Worm (Caenorhabditis elegans) whole organism, L1 larva: ENCODE data around the gene C46F11.4.

Source experiments
- C16A3.4 ChIP-seq: fragments of 150-350 bp; optimal IDR thresholded peaks from 2 replicates; lab custom pipeline; 2014; ENCODE audit warnings: missing biosample characterization, missing genetic modification characterization
- F16B12.6 ChIP-seq: fragments of 150-350 bp; optimal IDR thresholded peaks from 2 replicates; lab custom pipeline; 2014; ENCODE audit warnings: missing biosample characterization, missing genetic modification characterization
- aha-1 ChIP-seq: fragments of 150-350 bp; optimal IDR thresholded peaks from 2 replicates; lab custom pipeline; 2014; ENCODE audit warnings: missing biosample characterization, missing genetic modification characterization
- blmp-1 ChIP-seq: fragments of 150-350 bp; optimal IDR thresholded peaks from 2 replicates; lab custom pipeline; 2014; ENCODE audit warnings: missing biosample characterization, missing genetic modification characterization
- ceh-63 ChIP-seq: fragments of 200-800 bp; sonication (Bioruptor generic); optimal IDR thresholded peaks from 2 replicates; lab custom pipeline; 2018; ENCODE audit warnings: mild to moderate bottlenecking, missing genetic modification characterization, missing compliant biosample characterization
- ceh-82 ChIP-seq, 3 experiments: fragments of 150-350 bp in 1 of 3; sonication (generic microtip) in 2 of 3; optimal IDR thresholded peaks; 2 replicates each; lab custom pipeline; 2014 to 2017; ENCODE audit warnings: missing biosample characterization in 3 of 3, missing genetic modification characterization in 3 of 3
- ces-1 ChIP-seq: fragments of 150-350 bp; optimal IDR thresholded peaks from 2 replicates; lab custom pipeline; 2014; ENCODE audit warnings: missing biosample characterization, missing genetic modification reagents, missing genetic modification characterization
- dpl-1 ChIP-seq, 3 experiments: fragments of 150-350 bp in 2 of 3; sonication (generic microtip) in 1 of 3; optimal IDR thresholded peaks; 2 replicates each; lab custom pipeline; 2014 to 2017; ENCODE audit warnings: missing biosample characterization in 3 of 3, missing genetic modification characterization in 3 of 3, missing genetic modification reagents in 3 of 3
- dsc-1 ChIP-seq: sonication (generic microtip); optimal IDR thresholded peaks from 2 replicates; lab custom pipeline; 2016; ENCODE audit warnings: mild to moderate bottlenecking, missing genetic modification characterization, missing compliant biosample characterization
- efl-1 ChIP-seq, 4 experiments: fragments of 150-350 bp; optimal IDR thresholded peaks in 3 of 4; peaks in 1 of 4; 1 replicate in 1 of 4; 2 replicates in 3 of 4; lab custom pipeline; 2014; ENCODE audit warnings: missing biosample characterization in 2 of 4, missing genetic modification characterization in 2 of 4, missing genetic modification reagents in 2 of 4
- elt-2 ChIP-seq: sonication (generic microtip); optimal IDR thresholded peaks from 2 replicates; lab custom pipeline; 2016; ENCODE audit warnings: missing genetic modification characterization, mild to moderate bottlenecking, inconsistent platforms, missing compliant biosample characterization, missing genetic modification reagents
- elt-3 ChIP-seq, 6 experiments: fragments of 150-350 bp in 1 of 6; sonication (generic microtip); optimal IDR thresholded peaks; 2 replicates each; lab custom pipeline; 2017 to 2018; ENCODE audit warnings: missing biosample characterization in 6 of 6, missing genetic modification characterization in 6 of 6, inconsistent platforms in 1 of 6
- fkh-8 ChIP-seq: sonication (generic microtip); optimal IDR thresholded peaks from 2 replicates; lab custom pipeline; 2016; ENCODE audit warnings: mild to moderate bottlenecking, missing genetic modification characterization, missing compliant biosample characterization
- grh-1 ChIP-seq: fragments of 200-800 bp; sonication (Bioruptor generic); IDR thresholded peaks from 2 replicates; pipeline ENCODE4 v1.3.6; 2022; ENCODE audit warnings: missing genetic modification reagents, missing genetic modification characterization, missing compliant biosample characterization
- hpl-2 ChIP-seq: fragments of 150-350 bp; optimal IDR thresholded peaks from 2 replicates; lab custom pipeline; 2014; ENCODE audit warnings: missing biosample characterization, missing genetic modification reagents, missing genetic modification characterization
- irx-1 ChIP-seq: sonication (generic microtip); optimal IDR thresholded peaks from 2 replicates; lab custom pipeline; 2016; ENCODE audit warnings: missing genetic modification characterization, missing compliant biosample characterization
- jun-1 ChIP-seq: fragments of 150-350 bp; optimal IDR thresholded peaks from 2 replicates; lab custom pipeline; 2014; ENCODE audit warnings: missing biosample characterization, missing genetic modification reagents, missing genetic modification characterization
- lin-13 ChIP-seq: fragments of 150-350 bp; optimal IDR thresholded peaks from 2 replicates; lab custom pipeline; 2014; ENCODE audit warnings: missing biosample characterization, missing genetic modification reagents, missing genetic modification characterization
- lin-14 ChIP-seq: fragments of 200-800 bp; sonication (Bioruptor generic); optimal IDR thresholded peaks from 2 replicates; lab custom pipeline; 2018; ENCODE audit warnings: mild to moderate bottlenecking, missing genetic modification characterization, moderate library complexity, missing compliant biosample characterization
- lin-15B ChIP-seq: fragments of 150-350 bp; sonication (generic microtip); optimal IDR thresholded peaks from 3 replicates; lab custom pipeline; 2014; ENCODE audit warnings: missing biosample characterization, missing genetic modification characterization
- lin-35 ChIP-seq, 2 experiments: fragments of 150-350 bp; optimal IDR thresholded peaks; 2 replicates each; lab custom pipeline; 2014; ENCODE audit warnings: missing biosample characterization in 2 of 2, missing genetic modification characterization in 2 of 2, missing genetic modification reagents in 2 of 2
- lin-39 ChIP-seq: fragments of 150-350 bp; optimal IDR thresholded peaks from 2 replicates; lab custom pipeline; 2014; ENCODE audit warnings: missing biosample characterization, missing genetic modification reagents, missing genetic modification characterization
- lsy-2 ChIP-seq, 2 experiments: fragments of 150-350 bp; optimal IDR thresholded peaks; 2 replicates each; lab custom pipeline; 2014; ENCODE audit warnings: missing biosample characterization in 2 of 2, missing genetic modification characterization in 2 of 2
- mdl-1 ChIP-seq, 2 experiments: fragments of 150-350 bp; optimal IDR thresholded peaks; 2 replicates each; lab custom pipeline; 2014 to 2017; ENCODE audit warnings: missing biosample characterization in 2 of 2, missing genetic modification characterization in 2 of 2, inconsistent platforms in 1 of 2
- mep-1 ChIP-seq: fragments of 150-350 bp; optimal IDR thresholded peaks from 2 replicates; lab custom pipeline; 2014; ENCODE audit warnings: missing biosample characterization, missing genetic modification characterization
- nhr-12 ChIP-seq: sonication (generic microtip); optimal IDR thresholded peaks from 2 replicates; lab custom pipeline; 2017; ENCODE audit warnings: missing biosample characterization, missing genetic modification characterization
- nhr-19 ChIP-seq: fragments of 200-800 bp; sonication (Bioruptor generic); conservative IDR thresholded peaks from 2 replicates; pipeline ENCODE4 v1.3.6; 2022; ENCODE audit warnings: missing genetic modification characterization, missing compliant biosample characterization
- nhr-20 ChIP-seq: sonication (generic microtip); optimal IDR thresholded peaks from 2 replicates; lab custom pipeline; 2016; ENCODE audit warnings: mild to moderate bottlenecking, missing genetic modification characterization, missing compliant biosample characterization
- nhr-47 ChIP-seq: sonication (generic microtip); optimal IDR thresholded peaks from 2 replicates; lab custom pipeline; 2016; ENCODE audit warnings: mild to moderate bottlenecking, missing genetic modification characterization, moderate library complexity, missing compliant biosample characterization
- nhr-71 ChIP-seq: sonication (generic microtip); optimal IDR thresholded peaks from 2 replicates; lab custom pipeline; 2016; ENCODE audit warnings: mild to moderate bottlenecking, missing genetic modification characterization, moderate library complexity, missing compliant biosample characterization
- nhr-76 ChIP-seq: sonication (generic microtip); optimal IDR thresholded peaks from 2 replicates; lab custom pipeline; 2017; ENCODE audit warnings: missing biosample characterization, missing genetic modification characterization
- nhr-77 ChIP-seq: fragments of 150-350 bp; optimal IDR thresholded peaks from 2 replicates; lab custom pipeline; 2014; ENCODE audit warnings: missing biosample characterization, missing genetic modification characterization
- nhr-84 ChIP-seq: sonication (generic microtip); optimal IDR thresholded peaks from 2 replicates; lab custom pipeline; 2017; ENCODE audit warnings: missing biosample characterization, missing genetic modification characterization
- nhr-85 ChIP-seq: sonication (generic microtip); peaks from one replicate; lab custom pipeline; 2016; ENCODE audit warnings: missing genetic modification characterization, inconsistent platforms, missing compliant biosample characterization
- nhr-90 ChIP-seq: sonication (generic microtip); optimal IDR thresholded peaks from 2 replicates; lab custom pipeline; 2016; ENCODE audit warnings: mild to moderate bottlenecking, missing genetic modification characterization, missing compliant biosample characterization; ENCODE audit not compliant: poor library complexity
- pqm-1 ChIP-seq: sonication (generic microtip); optimal IDR thresholded peaks from 3 replicates; lab custom pipeline; 2017; ENCODE audit warnings: missing biosample characterization, missing genetic modification characterization
- rnt-1 ChIP-seq: sonication (generic microtip); optimal IDR thresholded peaks from 2 replicates; lab custom pipeline; 2016; ENCODE audit warnings: mild to moderate bottlenecking, missing genetic modification characterization, moderate library complexity, missing compliant biosample characterization
- snu-23 ChIP-seq: sonication (generic microtip); optimal IDR thresholded peaks from 2 replicates; lab custom pipeline; 2016; ENCODE audit warnings: missing genetic modification characterization, missing compliant biosample characterization
- swsn-7 ChIP-seq: sonication (generic microtip); optimal IDR thresholded peaks from 2 replicates; lab custom pipeline; 2016; ENCODE audit warnings: missing genetic modification characterization, missing compliant biosample characterization
- tbx-2 ChIP-seq: sonication (generic microtip); optimal IDR thresholded peaks from 2 replicates; lab custom pipeline; 2016; ENCODE audit warnings: missing genetic modification characterization, missing compliant biosample characterization
- unc-130 ChIP-seq: fragments of 150-350 bp; optimal IDR thresholded peaks from 2 replicates; lab custom pipeline; 2017; ENCODE audit warnings: missing biosample characterization, missing genetic modification characterization, inconsistent platforms
- vab-15 ChIP-seq: sonication (generic microtip); optimal IDR thresholded peaks from 2 replicates; lab custom pipeline; 2017; ENCODE audit warnings: missing genotype, mild to moderate bottlenecking, missing genetic modification characterization, missing compliant biosample characterization
- xbp-1 ChIP-seq: sonication (generic microtip); optimal IDR thresholded peaks from 2 replicates; lab custom pipeline; 2016; ENCODE audit warnings: missing genetic modification characterization, missing compliant biosample characterization

C46F11.4 gene

ce11 chrIII:3634873-3635272 lies 29.2 kb downstream of the C46F11.4 start:
- no peak for TF ChIP-seq elt-2
- TF ChIP-seq efl-1 (optimal IDR thresholded peaks at IDR 0.05; lab: Kevin White, UChicago) = no peak
- TF ChIP-seq efl-1 (GFP tag; optimal IDR thresholded peaks at IDR 0.05 in 1 of 2; lab: Kevin White, UChicago) = peak in 1 of 2 experiments; percentile 31

DNA sequence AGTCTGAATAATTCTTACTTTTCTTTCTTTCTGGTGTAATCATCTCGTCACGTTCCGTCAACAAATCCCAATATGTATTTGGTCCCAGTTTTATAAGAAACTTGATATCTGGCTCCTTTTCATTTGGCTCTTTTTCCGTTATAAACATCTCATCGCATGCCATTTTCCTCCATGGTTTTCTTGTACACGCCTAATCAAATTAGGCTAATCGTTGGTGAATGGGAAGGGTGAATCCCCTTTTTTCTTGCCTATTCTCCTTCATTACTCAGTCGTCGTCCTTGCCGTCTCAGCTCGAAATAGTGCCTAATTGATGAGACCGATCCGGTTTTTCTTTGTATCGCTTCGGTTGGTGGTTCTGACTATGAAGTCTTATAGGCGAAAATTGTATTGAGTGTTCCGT lies 29.9 kb downstream of the C46F11.4 start:
- TF ChIP-seq nhr-19 = no peak
- TF ChIP-seq ces-1 (GFP tag; lab: Kevin White, UChicago) = no peak
- TF ChIP-seq aha-1 = no peak
- TF ChIP-seq nhr-85 (tag; lab: Kevin White, UChicago) = no peak
- peak; percentile 39 for TF ChIP-seq lin-14 (GFP tag; lab: Kevin White, UChicago)

- no peak for TF ChIP-seq vab-15 (tag; lab: Kevin White, UChicago)
- TF ChIP-seq efl-1 (optimal IDR thresholded peaks at IDR 0.05; lab: Kevin White, UChicago) = no peak
- TF ChIP-seq efl-1 (GFP tag; optimal IDR thresholded peaks at IDR 0.05 in 1 of 2; lab: Kevin White, UChicago) = peak in 1 of 2 experiments; percentile 3
- TF ChIP-seq lin-14 (GFP tag; lab: Kevin White, UChicago) = peak; percentile 21
- TF ChIP-seq, all 84 proteins: peak for 2
These were observed 31.7 kb downstream of the C46F11.4 start for ce11 chrIII:3632379-3632778.

DNA sequence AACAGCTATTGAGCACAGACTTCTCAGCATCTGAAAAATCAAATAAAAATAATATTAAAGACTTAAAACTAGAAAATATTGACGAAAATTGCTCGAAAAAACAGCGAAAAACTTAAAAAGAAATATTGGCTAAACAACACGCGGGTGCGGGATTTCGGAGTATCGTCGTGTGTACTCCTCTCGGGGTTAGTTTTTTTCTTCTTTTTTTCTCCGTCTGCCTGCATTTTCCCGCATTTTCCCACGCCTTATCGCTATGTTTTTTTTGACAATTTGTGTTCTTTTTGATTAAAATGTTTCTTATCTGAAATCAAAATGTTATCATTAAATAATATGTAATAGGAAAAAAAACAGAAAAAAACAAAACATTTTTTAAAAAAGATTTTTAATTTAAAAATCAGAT lies 33.8 kb downstream of the C46F11.4 start, which contains the start of gene mrps-31:
Gene mrps-31, minus strand, starts transcription at position 36 of the 400 bp plus-strand sequence.
- TF ChIP-seq snu-23 (GFP tag; lab: Kevin White, UChicago) (peak; percentile 79), lsy-2 (tag; optimal IDR thresholded peaks at IDR 0.05; lab: Kevin White, UChicago) (peak; percentile 59 to 69), dsc-1 (peak; percentile 34), nhr-47 (tag; lab: Kevin White, UChicago) (peak; percentile 65), ceh-82 (tag; optimal IDR thresholded peaks at IDR 0.05; lab: Kevin White, UChicago) (peak in 1 of 3 experiments; percentile 71), nhr-77 (peak; percentile 14), nhr-71 (tag; lab: Kevin White, UChicago) (peak; percentile 73), C16A3.4 (peak; percentile 42), nhr-90 (tag; lab: Kevin White, UChicago) (peak; percentile 64), F16B12.6 (tag; lab: Kevin White, UChicago) (peak; percentile 37), lin-14 (GFP tag; lab: Kevin White, UChicago) (peak; percentile 79), xbp-1 (peak; percentile 59), dpl-1 (GFP tag; optimal IDR thresholded peaks at IDR 0.05; lab: Kevin White, UChicago) (peak; percentile 24 to 58 (median 57)), rnt-1 (tag; lab: Kevin White, UChicago) (peak; percentile 37), nhr-76 (tag; lab: Kevin White, UChicago) (no peak), ceh-63 (no peak), swsn-7 (tag; lab: Kevin White, UChicago) (peak; percentile 52), unc-130 (tag; lab: Kevin White, UChicago) (peak; percentile 23), irx-1 (tag; lab: Kevin White, UChicago) (no peak), lin-15B (tag; lab: Kevin White, UChicago) (peak; percentile 52), tbx-2 (tag; lab: Kevin White, UChicago) (peak; percentile 51), lin-39 (peak; percentile 1), elt-3 (tag; optimal IDR thresholded peaks at IDR 0.05; lab: Kevin White, UChicago) (peak in 1 of 6 experiments; percentile 32), elt-2 (peak; percentile 94), mdl-1 (tag; optimal IDR thresholded peaks at IDR 0.05; lab: Kevin White, UChicago) (peak in 1 of 2 experiments; percentile 40), pqm-1 (peak; percentile 58), jun-1 (tag; lab: Kevin White, UChicago) (peak; percentile 24), fkh-8 (tag; lab: Kevin White, UChicago) (no peak), mep-1 (tag; lab: Kevin White, UChicago) (peak; percentile 39), vab-15 (tag; lab: Kevin White, UChicago) (no peak), nhr-19 (peak; percentile 21; the same call in 1 of the 2 replicates), lin-13 (GFP tag; lab: Kevin White, UChicago) (peak; percentile 4), lin-35 (GFP tag; optimal IDR thresholded peaks at IDR 0.05; lab: Kevin White, UChicago) (peak; percentile 45 to 68), efl-1 (optimal IDR thresholded peaks at IDR 0.05; lab: Kevin White, UChicago) (peak; percentile 49 to 60), efl-1 (GFP tag; optimal IDR thresholded peaks at IDR 0.05 in 1 of 2; lab: Kevin White, UChicago) (peak; percentile 61 to 96), grh-1 (GFP tag; lab: Robert Waterston, UW) (no peak), hpl-2 (no peak), blmp-1 (tag; lab: Kevin White, UChicago) (peak; percentile 1), nhr-84 (no peak), nhr-20 (tag; lab: Kevin White, UChicago) (peak; percentile 51), nhr-12 (tag; lab: Kevin White, UChicago) (no peak)
- TF ChIP-seq, all 84 proteins: peak for 31
